Worm (Caenorhabditis elegans) whole organism, young adult: ENCODE results near the gene srbc-49.

ENCODE experiments used
- B0261.1 ChIP-seq: sonication (generic microtip); optimal IDR thresholded peaks from 2 replicates; lab custom pipeline; 2016; ENCODE audit warnings: mild to moderate bottlenecking, missing genetic modification characterization, moderate library complexity, missing compliant biosample characterization
- C06A6.2 ChIP-seq: fragments of 200-800 bp; sonication (Bioruptor generic); conservative IDR thresholded peaks from 2 replicates; pipeline ENCODE4 v1.3.6; 2022; ENCODE audit warnings: missing genetic modification characterization, missing compliant biosample characterization
- C17E4.6 ChIP-seq: fragments of 200-800 bp; sonication (Bioruptor generic); IDR thresholded peaks from 2 replicates; pipeline ENCODE4 v1.3.6; 2022; ENCODE audit warnings: missing genetic modification reagents, missing genetic modification characterization, missing compliant biosample characterization
- F10E7.11 ChIP-seq: sonication (generic microtip); optimal IDR thresholded peaks from 2 replicates; lab custom pipeline; 2017; ENCODE audit warnings: mild to moderate bottlenecking, missing genetic modification characterization, moderate library complexity, missing compliant biosample characterization
- F33H1.4 ChIP-seq: fragments of 200-800 bp; sonication (Bioruptor generic); IDR thresholded peaks from 2 replicates; pipeline ENCODE4 v1.3.6; 2022; ENCODE audit warnings: missing genetic modification reagents, missing genetic modification characterization, missing compliant biosample characterization
- T26A5.8 ChIP-seq: sonication (generic microtip); optimal IDR thresholded peaks from 2 replicates; lab custom pipeline; 2016; ENCODE audit warnings: missing genetic modification characterization, missing compliant biosample characterization
- Y67H2A.10 ChIP-seq: fragments of 200-800 bp; sonication (Bioruptor generic); conservative IDR thresholded peaks from 2 replicates; pipeline ENCODE4 v1.3.6; 2022; ENCODE audit warnings: missing genetic modification reagents, missing genetic modification characterization, missing compliant biosample characterization
- Y95B8A.8 ChIP-seq: fragments of 200-800 bp; sonication (Bioruptor generic); IDR thresholded peaks from 2 replicates; pipeline ENCODE4 v1.3.6; 2022; ENCODE audit warnings: missing genetic modification reagents, missing genetic modification characterization, missing compliant biosample characterization
- ama-1 ChIP-seq, 3 experiments: fragments of 150-350 bp in 1 of 3; sonication (generic microtip) in 2 of 3; optimal IDR thresholded peaks; 2 replicates each; lab custom pipeline; 2014 to 2018; ENCODE audit warnings: missing biosample characterization in 2 of 3, missing genetic modification characterization in 2 of 3, missing genetic modification reagents in 2 of 3
- aptf-3 ChIP-seq: fragments of 200-800 bp; sonication (Bioruptor generic); IDR thresholded peaks from 2 replicates; pipeline ENCODE4 v1.3.6; 2022; ENCODE audit warnings: missing genetic modification characterization, missing compliant biosample characterization
- attf-3 ChIP-seq: fragments of 200-800 bp; sonication (Bioruptor generic); conservative IDR thresholded peaks from 2 replicates; pipeline ENCODE4 v1.3.6; 2022; ENCODE audit warnings: missing genetic modification reagents, missing genetic modification characterization, missing compliant biosample characterization
- attf-5 ChIP-seq: fragments of 200-800 bp; sonication (Bioruptor generic); optimal IDR thresholded peaks from 2 replicates; lab custom pipeline; 2018; ENCODE audit warnings: mild to moderate bottlenecking, missing genetic modification characterization, missing compliant biosample characterization
- bed-2 ChIP-seq: fragments of 200-800 bp; sonication (Bioruptor generic); IDR thresholded peaks from 2 replicates; pipeline ENCODE4 v1.3.6; 2022; ENCODE audit warnings: missing genetic modification reagents, missing genetic modification characterization, missing compliant biosample characterization
- cebp-2 ChIP-seq: fragments of 200-800 bp; sonication (Bioruptor generic); IDR thresholded peaks from 2 replicates; pipeline ENCODE4 v1.3.6; 2022; ENCODE audit warnings: missing genetic modification characterization, missing compliant biosample characterization
- ceh-100 ChIP-seq: fragments of 200-800 bp; sonication (Bioruptor generic); IDR thresholded peaks from 2 replicates; pipeline ENCODE4 v1.3.6; 2022; ENCODE audit warnings: missing genetic modification reagents, missing genetic modification characterization, missing compliant biosample characterization
- ceh-27 ChIP-seq: fragments of 200-800 bp; sonication (Bioruptor generic); optimal IDR thresholded peaks from 2 replicates; lab custom pipeline; 2018; ENCODE audit warnings: mild to moderate bottlenecking, missing genetic modification characterization, moderate library complexity, missing compliant biosample characterization
- dpl-1 ChIP-seq: fragments of 150-350 bp; optimal IDR thresholded peaks from 2 replicates; lab custom pipeline; 2014; ENCODE audit warnings: missing biosample characterization, missing genetic modification reagents, missing genetic modification characterization
- egl-18 ChIP-seq: fragments of 200-800 bp; sonication (Bioruptor generic); IDR thresholded peaks from 2 replicates; pipeline ENCODE4 v1.3.6; 2022; ENCODE audit warnings: missing genetic modification reagents, missing genetic modification characterization, missing compliant biosample characterization
- him-1 ChIP-seq: sonication (generic microtip); optimal IDR thresholded peaks from 2 replicates; lab custom pipeline; 2016; ENCODE audit warnings: missing genotype, missing genetic modification reagents, missing genetic modification characterization, missing compliant biosample characterization
- hlh-26 ChIP-seq: fragments of 200-800 bp; sonication (Bioruptor generic); conservative IDR thresholded peaks from 2 replicates; pipeline ENCODE4 v1.3.6; 2022; ENCODE audit warnings: missing genetic modification reagents, missing genetic modification characterization, missing compliant biosample characterization
- let-526 ChIP-seq: fragments of 200-800 bp; sonication (Bioruptor generic); IDR thresholded peaks from 2 replicates; pipeline ENCODE4 v1.3.6; 2022; ENCODE audit warnings: missing genetic modification reagents, missing genetic modification characterization, missing compliant biosample characterization
- lin-26 ChIP-seq: fragments of 200-800 bp; sonication (Bioruptor generic); IDR thresholded peaks from 2 replicates; pipeline ENCODE4 v1.3.6; 2022; ENCODE audit warnings: missing genetic modification reagents, missing genetic modification characterization, missing compliant biosample characterization
- lin-35 ChIP-seq, 3 experiments: fragments of 150-350 bp in 2 of 3; sonication (generic microtip) in 1 of 3; optimal IDR thresholded peaks; 2 replicates each; lab custom pipeline; 2014 to 2018; ENCODE audit warnings: missing biosample characterization in 3 of 3, missing genetic modification characterization in 3 of 3, missing genetic modification reagents in 3 of 3
- lir-1 ChIP-seq: fragments of 200-800 bp; sonication (Bioruptor generic); conservative IDR thresholded peaks from 2 replicates; pipeline ENCODE4 v1.3.6; 2022; ENCODE audit warnings: missing genetic modification reagents, missing genetic modification characterization, missing compliant biosample characterization
- lsy-27 ChIP-seq: sonication (generic microtip); optimal IDR thresholded peaks from 2 replicates; lab custom pipeline; 2017; ENCODE audit warnings: missing genetic modification characterization, mild to moderate bottlenecking, missing compliant biosample characterization, antibody characterized with exemption, missing genotype, borderline replicate concordance; ENCODE audit not compliant: insufficient read depth
- madf-8 ChIP-seq: fragments of 200-800 bp; sonication (Bioruptor generic); conservative IDR thresholded peaks from 2 replicates; pipeline ENCODE4 v1.3.6; 2022; ENCODE audit warnings: missing genetic modification reagents, missing genetic modification characterization, missing compliant biosample characterization
- mcd-1 ChIP-seq: fragments of 200-800 bp; sonication (Bioruptor generic); IDR thresholded peaks from 2 replicates; pipeline ENCODE4 v1.3.6; 2022; ENCODE audit warnings: missing genetic modification reagents, missing genetic modification characterization, missing compliant biosample characterization
- mxl-1 ChIP-seq: sonication (generic microtip); optimal IDR thresholded peaks from 2 replicates; lab custom pipeline; 2016; ENCODE audit warnings: missing genetic modification characterization, missing compliant biosample characterization
- nfyb-1 ChIP-seq: fragments of 200-800 bp; sonication (Bioruptor generic); IDR thresholded peaks from 2 replicates; pipeline ENCODE4 v1.3.6; 2022; ENCODE audit warnings: missing genetic modification reagents, missing genetic modification characterization, missing compliant biosample characterization
- nhr-80 ChIP-seq: sonication (generic microtip); optimal IDR thresholded peaks from 2 replicates; lab custom pipeline; 2016; ENCODE audit warnings: missing genetic modification characterization, missing compliant biosample characterization
- repo-1 ChIP-seq: sonication (generic microtip); optimal IDR thresholded peaks from 2 replicates; lab custom pipeline; 2017; ENCODE audit warnings: mild to moderate bottlenecking, missing genetic modification characterization, missing compliant biosample characterization
- snpc-4 ChIP-seq, 5 experiments: fragments of 150-350 bp in 1 of 5; sonication (generic microtip) in 4 of 5; optimal IDR thresholded peaks; 2 replicates each; lab custom pipeline; 2014 to 2018; ENCODE audit warnings: missing genetic modification characterization in 5 of 5, missing biosample characterization in 3 of 5, antibody characterized with exemption in 2 of 5, mild to moderate bottlenecking in 2 of 5, missing compliant biosample characterization in 2 of 5, missing genotype in 2 of 5, moderate library complexity in 2 of 5, missing genetic modification reagents in 1 of 5
- somi-1 ChIP-seq: fragments of 200-800 bp; sonication (Bioruptor generic); optimal IDR thresholded peaks from 2 replicates; lab custom pipeline; 2018; ENCODE audit warnings: mild to moderate bottlenecking, missing genetic modification characterization, missing compliant biosample characterization
- xnd-1 ChIP-seq: sonication (generic microtip); optimal IDR thresholded peaks from 2 replicates; lab custom pipeline; 2016; ENCODE audit warnings: missing genotype, missing genetic modification reagents, missing genetic modification characterization, missing compliant biosample characterization
- ztf-18 ChIP-seq: sonication (generic microtip); optimal IDR thresholded peaks from 2 replicates; lab custom pipeline; 2016; ENCODE audit warnings: missing genotype, mild to moderate bottlenecking, missing genetic modification characterization, missing compliant biosample characterization
- ztf-22 ChIP-seq: fragments of 200-800 bp; sonication (Bioruptor generic); optimal IDR thresholded peaks from 2 replicates; lab custom pipeline; 2018; ENCODE audit warnings: mild to moderate bottlenecking, missing genetic modification characterization, moderate library complexity, missing compliant biosample characterization
- ztf-26 ChIP-seq: sonication (generic microtip); optimal IDR thresholded peaks from 2 replicates; lab custom pipeline; 2017; ENCODE audit warnings: missing genetic modification characterization, missing compliant biosample characterization

Gene srbc-49

DNA sequence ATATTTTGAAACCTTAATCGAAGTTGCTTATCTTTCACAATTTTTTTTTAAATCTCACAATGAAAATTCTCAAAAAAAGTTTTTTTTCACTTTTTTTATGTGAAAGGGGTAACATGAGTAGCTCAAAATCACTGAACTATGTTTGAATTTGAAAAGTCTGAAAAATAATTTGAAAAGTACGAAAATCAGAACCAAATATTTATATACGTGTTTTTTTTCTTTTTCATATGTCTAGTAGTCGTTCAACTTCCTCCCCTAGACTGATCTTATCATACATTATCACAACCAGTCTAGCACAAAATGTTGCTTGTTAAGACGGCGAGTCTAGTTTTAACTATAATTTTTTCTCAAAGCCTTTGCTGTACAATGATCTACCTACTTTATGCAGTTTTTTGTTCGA lies at the start of gene srbc-49:
Gene srbc-49 (plus strand): TSS at position 301 of the 400 bp plus-strand sequence.
- TF ChIP-seq mxl-1 (tag; lab: Kevin White, UChicago): no peak
- TF ChIP-seq attf-3: no peak
- no peak for TF ChIP-seq xnd-1 (tag; lab: Kevin White, UChicago)
- TF ChIP-seq egl-18 (GFP tag; lab: Robert Waterston, UW): no peak
- no peak for TF ChIP-seq mcd-1 (GFP tag; lab: Robert Waterston, UW)
- no peak for TF ChIP-seq him-1
- no peak for TF ChIP-seq bed-2 (GFP tag; lab: Robert Waterston, UW)
- TF ChIP-seq lsy-27 (tag; lab: Kevin White, UChicago): no peak
- TF ChIP-seq somi-1 (GFP tag; lab: Kevin White, UChicago): no peak

DNA sequence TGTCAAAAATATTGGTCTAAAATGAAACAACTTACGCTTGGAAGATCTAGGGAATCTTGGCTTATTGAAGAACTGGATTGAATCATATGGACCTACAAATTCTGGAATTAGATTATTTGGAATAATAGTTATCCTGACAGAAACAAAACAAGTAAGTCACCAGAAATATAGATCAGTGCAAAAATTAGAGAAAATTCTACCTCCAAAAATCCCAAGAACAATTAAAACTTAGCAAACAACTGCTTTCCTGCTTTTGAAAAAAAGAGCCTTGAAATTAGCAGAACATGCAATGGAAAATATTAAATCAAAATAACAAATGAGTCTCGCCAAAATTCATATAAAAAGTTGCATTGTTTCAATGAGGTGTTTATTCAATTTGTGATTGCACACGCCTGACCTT lies 48.4 kb upstream of the srbc-49 start, which contains the start of gene nhr-60:
Gene nhr-60 (minus strand): TSS at position 101 of the 400 bp plus-strand sequence.
- TF ChIP-seq cebp-2 (GFP tag; lab: Robert Waterston, UW) (no peak), F10E7.11 (tag; lab: Kevin White, UChicago) (no peak), ceh-27 (no peak), lin-26 (no peak), T26A5.8 (no peak)

- no peak for TF ChIP-seq dpl-1 (GFP tag; lab: Kevin White, UChicago)
- TF ChIP-seq nhr-80 (tag; lab: Kevin White, UChicago): no peak
- TF ChIP-seq cebp-2 (GFP tag; lab: Robert Waterston, UW): no peak
- TF ChIP-seq bed-2 (GFP tag; lab: Robert Waterston, UW): no peak
- TF ChIP-seq Y95B8A.8 (GFP tag; lab: Robert Waterston, UW): no peak
- no peak for TF ChIP-seq repo-1 (tag; lab: Kevin White, UChicago)
- TF ChIP-seq C06A6.2 (GFP tag; lab: Robert Waterston, UW): no peak
- TF ChIP-seq hlh-26 (GFP tag; lab: Robert Waterston, UW): no peak
- no peak for TF ChIP-seq ama-1 (optimal IDR thresholded peaks at IDR 0.05; lab: Kevin White, UChicago)
- TF ChIP-seq ama-1 (GFP tag; optimal IDR thresholded peaks at IDR 0.05; lab: Kevin White, UChicago): no peak
- no peak for TF ChIP-seq F33H1.4 (GFP tag; lab: Robert Waterston, UW)
- TF ChIP-seq B0261.1 (tag; lab: Kevin White, UChicago): no peak
Measured at ce11 chrV:15773941-15774340, 47.6 kb upstream of the srbc-49 start.

DNA sequence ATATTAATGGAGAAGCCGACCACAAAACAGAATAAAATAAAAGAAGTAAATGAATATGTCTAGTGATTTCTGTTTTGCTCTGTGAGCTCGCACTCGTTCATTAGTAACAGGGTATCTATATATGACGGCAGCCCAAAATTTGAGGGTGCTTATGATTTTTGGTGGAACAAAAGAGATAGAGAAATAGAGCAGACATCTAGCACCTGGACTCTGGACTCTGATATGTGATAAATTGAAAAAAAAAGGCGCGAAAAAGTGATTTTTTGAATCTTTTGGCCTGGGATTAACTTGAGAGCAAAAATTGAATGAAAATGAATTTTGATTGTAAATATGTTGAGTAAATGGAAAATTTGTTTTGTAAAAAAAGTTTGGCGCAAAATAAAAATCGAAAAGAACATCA lies 44.8 kb upstream of the srbc-49 start, which contains the start of gene nhr-283:
Gene nhr-283 (minus strand): TSS at position 101 of the 400 bp plus-strand sequence.
- TF ChIP-seq ztf-18 (tag; lab: Kevin White, UChicago) (no peak), ztf-26 (tag; lab: Kevin White, UChicago) (no peak), ceh-100 (no peak), C17E4.6 (GFP tag; lab: Robert Waterston, UW) (no peak), Y67H2A.10 (no peak), snpc-4 (GFP tag; optimal IDR thresholded peaks at IDR 0.05; lab: Kevin White, UChicago) (no peak), snpc-4 (tag; optimal IDR thresholded peaks at IDR 0.05; lab: Kevin White, UChicago) (no peak), him-1 (no peak), let-526 (GFP tag; lab: Robert Waterston, UW) (no peak), attf-5 (GFP tag; lab: Kevin White, UChicago) (no peak), Y95B8A.8 (GFP tag; lab: Robert Waterston, UW) (no peak), nfyb-1 (no peak), mcd-1 (GFP tag; lab: Robert Waterston, UW) (no peak), somi-1 (GFP tag; lab: Kevin White, UChicago) (no peak), lir-1 (GFP tag; lab: Robert Waterston, UW) (no peak), lin-35 (GFP tag; optimal IDR thresholded peaks at IDR 0.05; lab: Kevin White, UChicago) (no peak), aptf-3 (GFP tag; lab: Robert Waterston, UW) (no peak), madf-8 (GFP tag; lab: Robert Waterston, UW) (no peak), mxl-1 (tag; lab: Kevin White, UChicago) (no peak), T26A5.8 (no peak), ztf-22 (GFP tag; lab: Kevin White, UChicago) (no peak)
